Worm (Caenorhabditis elegans) whole organism, L3 larva: ENCODE measurements around the gene daf-3.

Experiments used
- ama-1 ChIP-seq: fragments of 150-350 bp; optimal IDR thresholded peaks from 2 replicates; lab custom pipeline; 2018
- unc-39 ChIP-seq: sonication (generic microtip); optimal IDR thresholded peaks from 4 replicates; lab custom pipeline; 2017; ENCODE audit warnings: missing biosample characterization, missing genetic modification characterization
- zag-1 ChIP-seq: fragments of 150-350 bp; optimal IDR thresholded peaks from 2 replicates; lab custom pipeline; 2014; ENCODE audit warnings: missing biosample characterization, missing genetic modification characterization

ce11 chrX:768061-768646 is 57.1 kb downstream of the daf-3 start, which contains the start of the genes trap-2 and ile-2:
- TF ChIP-seq unc-39 (tag; lab: Kevin White, UChicago) (no peak), zag-1 (no peak), ama-1 (lab: Kevin White, UChicago) (peak; percentile 20)
